Worm (Caenorhabditis elegans) whole organism, young adult: Measurements from ENCODE around the gene C52A11.3.

Experiments
- nhr-179 ChIP-seq: sonication (generic microtip); optimal IDR thresholded peaks from 2 replicates; lab custom pipeline; 2016; ENCODE audit warnings: mild to moderate bottlenecking, missing genetic modification characterization, missing compliant biosample characterization
- unc-62 ChIP-seq: fragments of 150-350 bp; optimal IDR thresholded peaks from 2 replicates; lab custom pipeline; 2014; ENCODE audit warnings: missing biosample characterization, missing genetic modification reagents, missing genetic modification characterization

- TF ChIP-seq unc-62 (GFP tag; lab: Kevin White, UChicago) (no peak), nhr-179 (tag; lab: Kevin White, UChicago) (no peak)
Observed at ce11 chrII:10707439-10708096, 29.6 kb upstream of the C52A11.3 start.
